Fruit fly (Drosophila melanogaster): ENCODE measurements around the gene CG7365.

- TF ChIP-seq CG3032 (tag; optimal IDR thresholded peaks at IDR 0.05) = no peak
- TF ChIP-seq CG6276 (GFP tag; optimal IDR thresholded peaks at IDR 0.05) = no peak
- no peak for TF ChIP-seq Sox102F (GFP tag; optimal IDR thresholded peaks at IDR 0.05)
- no peak for TF ChIP-seq CG11902 (GFP tag; optimal IDR thresholded peaks at IDR 0.05)
- TF ChIP-seq svp (GFP tag) = no peak
These were observed 1.9 kb upstream of the CG7365 start, which contains the start of gene gig for dm6 chr3L:20129032-20129431.
